Fruit fly (Drosophila melanogaster) whole organism, embryonic: ENCODE measurements around the gene Rbp.

Source experiments
- Abd-B ChIP-seq: fragments of 200-800 bp; sonication (Bioruptor generic); optimal IDR thresholded peaks from 2 replicates; lab custom pipeline; 2018; ENCODE audit warnings: missing biosample characterization, mild to moderate bottlenecking, missing genetic modification characterization, moderate library complexity
- Bteb2 ChIP-seq: fragments of 200-800 bp; sonication (Bioruptor generic); optimal IDR thresholded peaks from 2 replicates; lab custom pipeline; 2016; ENCODE audit warnings: missing biosample characterization, missing genetic modification characterization
- CG10267 ChIP-seq: fragments of 200-800 bp; sonication (Bioruptor generic); optimal IDR thresholded peaks from 2 replicates; lab custom pipeline; 2018; ENCODE audit warnings: missing biosample characterization, mild to moderate bottlenecking, missing genetic modification characterization, moderate library complexity
- CG10959 ChIP-seq: fragments of 200-800 bp; sonication (Bioruptor generic); IDR thresholded peaks from 2 replicates; pipeline ENCODE4 v1.3.6; 2022; ENCODE audit warnings: missing biosample characterization, missing genetic modification characterization
- CG10979 ChIP-seq: fragments of 200-800 bp; sonication (Bioruptor generic); optimal IDR thresholded peaks from 2 replicates; lab custom pipeline; 2018; ENCODE audit warnings: missing biosample characterization, mild to moderate bottlenecking, missing genetic modification characterization, moderate library complexity
- CG11093 ChIP-seq: fragments of 200-800 bp; sonication (Bioruptor generic); IDR thresholded peaks from 3 replicates; pipeline ENCODE4 v1.3.6; 2022; ENCODE audit warnings: missing biosample characterization, missing genetic modification characterization
- CG15073 ChIP-seq: fragments of 200-800 bp; sonication (Bioruptor generic); optimal IDR thresholded peaks from 2 replicates; lab custom pipeline; 2016; ENCODE audit warnings: missing biosample characterization, missing genetic modification characterization
- CG1529 ChIP-seq: fragments of 200-800 bp; sonication (Bioruptor generic); optimal IDR thresholded peaks from 3 replicates; lab custom pipeline; 2018; ENCODE audit warnings: missing biosample characterization, missing genetic modification characterization
- CG15601 ChIP-seq: fragments of 200-800 bp; sonication (Bioruptor generic); optimal IDR thresholded peaks from 3 replicates; lab custom pipeline; 2019; ENCODE audit warnings: missing biosample characterization, mild to moderate bottlenecking, missing genetic modification characterization, moderate library complexity
- CG17361 ChIP-seq: fragments of 200-800 bp; sonication (Bioruptor generic); IDR thresholded peaks from 3 replicates; pipeline ENCODE4 v1.3.6; 2022; ENCODE audit warnings: missing biosample characterization, missing genetic modification characterization
- CG18011 ChIP-seq: fragments of 200-800 bp; sonication (Bioruptor generic); optimal IDR thresholded peaks from 2 replicates; lab custom pipeline; 2017; ENCODE audit warnings: missing biosample characterization, missing genetic modification characterization, mild to moderate bottlenecking, moderate library complexity, missing genotype
- CG2116 ChIP-seq: fragments of 200-800 bp; sonication (Bioruptor generic); optimal IDR thresholded peaks from 3 replicates; lab custom pipeline; 2018; ENCODE audit warnings: missing biosample characterization, mild to moderate bottlenecking, missing genetic modification characterization
- CG2199 ChIP-seq: fragments of 200-800 bp; sonication (Bioruptor generic); IDR thresholded peaks from 3 replicates; pipeline ENCODE4 v1.3.6; 2022; ENCODE audit warnings: missing biosample characterization, missing genetic modification characterization
- CG30020 ChIP-seq: fragments of 200-800 bp; optimal IDR thresholded peaks from 2 replicates; lab custom pipeline; 2019; ENCODE audit warnings: missing biosample characterization, mild to moderate bottlenecking, missing genetic modification characterization, moderate library complexity
- CG31224 ChIP-seq: fragments of 200-800 bp; sonication (Bioruptor generic); IDR thresholded peaks from 2 replicates; pipeline ENCODE4 v1.3.6; 2022; ENCODE audit warnings: missing biosample characterization, missing genetic modification characterization
- CG33557 ChIP-seq: fragments of 200-800 bp; sonication (Bioruptor generic); optimal IDR thresholded peaks from 2 replicates; lab custom pipeline; 2019; ENCODE audit warnings: missing biosample characterization, mild to moderate bottlenecking, missing genetic modification characterization, moderate library complexity
- CG42726 ChIP-seq: fragments of 200-800 bp; sonication (Bioruptor generic); IDR thresholded peaks from 2 replicates; pipeline ENCODE4 v1.3.6; 2022; ENCODE audit warnings: missing biosample characterization, missing genetic modification characterization; ENCODE audit not compliant: partially characterized antibody
- CG4707 ChIP-seq: fragments of 200-800 bp; sonication (Bioruptor generic); optimal IDR thresholded peaks from 2 replicates; lab custom pipeline; 2018; ENCODE audit warnings: missing biosample characterization, mild to moderate bottlenecking, missing genetic modification characterization, moderate library complexity
- CG6689 ChIP-seq: fragments of 200-800 bp; sonication (Bioruptor generic); IDR thresholded peaks from 2 replicates; pipeline ENCODE4 v1.3.6; 2022; ENCODE audit warnings: missing biosample characterization, missing genetic modification characterization
- CG7745 ChIP-seq: fragments of 200-800 bp; sonication (Bioruptor generic); optimal IDR thresholded peaks from 2 replicates; lab custom pipeline; 2018; ENCODE audit warnings: missing biosample characterization, mild to moderate bottlenecking, missing genetic modification characterization, moderate library complexity
- CG8281 ChIP-seq: fragments of 200-800 bp; sonication (Bioruptor generic); optimal IDR thresholded peaks from 2 replicates; lab custom pipeline; 2018; ENCODE audit warnings: missing biosample characterization, mild to moderate bottlenecking, missing genetic modification characterization, moderate library complexity
- CG9437 ChIP-seq: fragments of 200-800 bp; sonication (Bioruptor generic); optimal IDR thresholded peaks from 2 replicates; lab custom pipeline; 2018; ENCODE audit warnings: missing biosample characterization, mild to moderate bottlenecking, missing genetic modification characterization
- CG9817 ChIP-seq: fragments of 200-800 bp; sonication (Bioruptor generic); optimal IDR thresholded peaks from 2 replicates; lab custom pipeline; 2018; ENCODE audit warnings: missing biosample characterization, mild to moderate bottlenecking, missing genetic modification characterization, moderate library complexity
- CkIIα-i1 ChIP-seq: fragments of 200-800 bp; sonication (Bioruptor generic); IDR thresholded peaks from 2 replicates; pipeline ENCODE4 v1.3.6; 2022; ENCODE audit warnings: missing biosample characterization, missing genetic modification characterization
- Doc3 ChIP-seq: fragments of 200-800 bp; sonication (Bioruptor generic); IDR thresholded peaks from 3 replicates; pipeline ENCODE4 v1.3.6; 2022; ENCODE audit warnings: missing biosample characterization, missing genetic modification characterization; ENCODE audit not compliant: partially characterized antibody
- E2f2 ChIP-seq: fragments of 200-800 bp; sonication (Bioruptor generic); IDR thresholded peaks from 2 replicates; pipeline ENCODE4 v1.3.6; 2022; ENCODE audit warnings: missing biosample characterization, missing genetic modification characterization
- Kr ChIP-seq: fragments of 200-800 bp; sonication (Bioruptor generic); optimal IDR thresholded peaks from 2 replicates; lab custom pipeline; 2017; ENCODE audit warnings: missing biosample characterization, mild to moderate bottlenecking, missing genetic modification characterization
- Myb ChIP-seq: fragments of 200-800 bp; sonication (Bioruptor generic); optimal IDR thresholded peaks from 2 replicates; lab custom pipeline; 2016; ENCODE audit warnings: missing biosample characterization, missing genetic modification characterization
- NC2α ChIP-seq: fragments of 200-800 bp; sonication (Bioruptor generic); optimal IDR thresholded peaks from 2 replicates; lab custom pipeline; 2016; ENCODE audit warnings: missing biosample characterization, missing genetic modification characterization
- Nf-YC ChIP-seq: fragments of 200-800 bp; optimal IDR thresholded peaks from 3 replicates; lab custom pipeline; 2019; ENCODE audit warnings: missing biosample characterization, mild to moderate bottlenecking, missing genetic modification characterization, moderate library complexity
- PHDP ChIP-seq: fragments of 200-800 bp; sonication (Bioruptor generic); optimal IDR thresholded peaks from 3 replicates; lab custom pipeline; 2018; ENCODE audit warnings: missing biosample characterization, mild to moderate bottlenecking, missing genetic modification characterization, moderate library complexity
- Tbp ChIP-seq: fragments of >200 bp; optimal IDR thresholded peaks from 2 replicates; lab custom pipeline; 2018; ENCODE audit warnings: missing biosample characterization, missing genetic modification characterization
- bbx ChIP-seq: fragments of 200-800 bp; sonication (Bioruptor generic); IDR thresholded peaks from 2 replicates; pipeline ENCODE4 v1.3.6; 2022; ENCODE audit warnings: missing biosample characterization, missing genetic modification characterization; ENCODE audit not compliant: partially characterized antibody
- btn ChIP-seq: fragments of 200-800 bp; sonication (Bioruptor generic); optimal IDR thresholded peaks from 2 replicates; lab custom pipeline; 2016; ENCODE audit warnings: missing biosample characterization, missing genetic modification characterization
- cas ChIP-seq: fragments of 200-800 bp; sonication (Bioruptor generic); IDR thresholded peaks from 2 replicates; pipeline ENCODE4 v1.3.6; 2022; ENCODE audit warnings: missing biosample characterization, missing genetic modification characterization
- crol ChIP-seq: fragments of 200-800 bp; sonication (Bioruptor generic); IDR thresholded peaks from 2 replicates; pipeline ENCODE4 v1.3.6; 2022; ENCODE audit warnings: missing biosample characterization, missing genetic modification characterization
- dimm ChIP-seq: fragments of 200-800 bp; sonication (Bioruptor generic); IDR thresholded peaks from 2 replicates; pipeline ENCODE4 v1.3.6; 2022; ENCODE audit warnings: missing biosample characterization, missing genetic modification characterization
- disco-r ChIP-seq: fragments of 200-800 bp; sonication (Bioruptor generic); optimal IDR thresholded peaks from 2 replicates; lab custom pipeline; 2016; ENCODE audit warnings: missing biosample characterization, missing genetic modification characterization
- ftz-f1 ChIP-seq: fragments of 200-800 bp; sonication (Bioruptor generic); optimal IDR thresholded peaks from 2 replicates; lab custom pipeline; 2016; ENCODE audit warnings: missing biosample characterization, missing genetic modification characterization
- hkb ChIP-seq, 2 experiments: fragments of 200-800 bp in 1 of 2; fragments of >200 bp in 1 of 2; sonication (Bioruptor generic) in 1 of 2; IDR thresholded peaks in 1 of 2; optimal IDR thresholded peaks in 1 of 2; 2 replicates each; pipeline versions ENCODE4 v1.3.6 to Lab custom; 2017 to 2022; ENCODE audit warnings: missing biosample characterization in 1 of 2, missing genetic modification characterization in 1 of 2
- jing ChIP-seq: fragments of 200-800 bp; sonication (Bioruptor generic); optimal IDR thresholded peaks from 2 replicates; lab custom pipeline; 2018; ENCODE audit warnings: missing biosample characterization, mild to moderate bottlenecking, missing genetic modification characterization
- lab ChIP-seq: fragments of 200-800 bp; sonication (Bioruptor generic); optimal IDR thresholded peaks from 3 replicates; lab custom pipeline; 2017; ENCODE audit warnings: missing biosample characterization, missing genetic modification characterization, mild to moderate bottlenecking, moderate library complexity, missing genetic modification reagents
- lbe ChIP-seq: fragments of 200-800 bp; sonication (Bioruptor generic); optimal IDR thresholded peaks from 2 replicates; lab custom pipeline; 2016; ENCODE audit warnings: missing biosample characterization, mild to moderate bottlenecking, missing genetic modification characterization
- lilli ChIP-seq: fragments of 200-800 bp; sonication (Bioruptor generic); optimal IDR thresholded peaks from 3 replicates; lab custom pipeline; 2016; ENCODE audit warnings: missing biosample characterization, missing genetic modification characterization
- lov ChIP-seq, 2 experiments: fragments of 200-800 bp in 1 of 2; fragments of >200 bp in 1 of 2; sonication (Bioruptor generic) in 1 of 2; IDR thresholded peaks in 1 of 2; optimal IDR thresholded peaks in 1 of 2; 2 replicates in 1 of 2; 3 replicates in 1 of 2; pipeline versions ENCODE4 v1.3.6 to Lab custom; 2017 to 2022; ENCODE audit warnings: missing biosample characterization in 1 of 2, missing genetic modification characterization in 1 of 2
- odd ChIP-seq: fragments of 200-800 bp; sonication (Bioruptor generic); optimal IDR thresholded peaks from 2 replicates; lab custom pipeline; 2017; ENCODE audit warnings: missing biosample characterization, mild to moderate bottlenecking, missing genetic modification characterization
- sob ChIP-seq: fragments of 200-800 bp; sonication (Bioruptor generic); IDR thresholded peaks from 2 replicates; pipeline ENCODE4 v1.3.6; 2022; ENCODE audit warnings: missing biosample characterization, missing genetic modification characterization
- trem ChIP-seq: fragments of 200-800 bp; optimal IDR thresholded peaks from 3 replicates; lab custom pipeline; 2019; ENCODE audit warnings: missing biosample characterization, mild to moderate bottlenecking, missing genetic modification characterization, moderate library complexity
- wdn ChIP-seq: fragments of 200-800 bp; sonication (Bioruptor generic); IDR thresholded peaks from 2 replicates; pipeline ENCODE4 v1.3.6; 2022; ENCODE audit warnings: missing biosample characterization, missing genetic modification characterization
- zfh1 ChIP-seq: fragments of 200-800 bp; sonication (Bioruptor generic); IDR thresholded peaks from 3 replicates; pipeline ENCODE4 v1.3.6; 2022; ENCODE audit warnings: missing biosample characterization, missing genetic modification characterization

Gene Rbp

dm6 chr3R:15427818-15428199 is 53.4 kb downstream of the Rbp start (continued):
- no peak for TF ChIP-seq NC2α (GFP tag; lab: Kevin White, UChicago)
- TF ChIP-seq E2f2 (GFP tag; lab: Robert Waterston, UW) = peak; percentile 35; the same call in 1 of the 2 replicates
- TF ChIP-seq Doc3 (GFP tag; lab: Robert Waterston, UW) = no peak
- no peak for TF ChIP-seq CG15073 (GFP tag; lab: Kevin White, UChicago)
- TF ChIP-seq Bteb2 (GFP tag; lab: Kevin White, UChicago) = no peak
- TF ChIP-seq disco-r (GFP tag; lab: Kevin White, UChicago) = no peak
- TF ChIP-seq bbx = no peak
- peak; percentile 56 for TF ChIP-seq CG1529 (GFP tag; lab: Kevin White, UChicago)
- no peak for TF ChIP-seq CG18011
- peak; percentile 77 for TF ChIP-seq CG17361 (GFP tag; lab: Robert Waterston, UW)
- TF ChIP-seq lov (optimal IDR thresholded peaks at IDR 0.05; lab: Kevin White, UChicago) = no peak
- TF ChIP-seq lov (GFP tag; IDR thresholded peaks at IDR 0.05; lab: Robert Waterston, UW) = no peak
- no peak for TF ChIP-seq CG11093 (GFP tag; lab: Robert Waterston, UW)
- TF ChIP-seq CG2199 (GFP tag; lab: Robert Waterston, UW) = no peak
- no peak for TF ChIP-seq btn (GFP tag; lab: Kevin White, UChicago)
- no peak for TF ChIP-seq Myb (GFP tag; lab: Kevin White, UChicago)
- TF ChIP-seq CG9437 (GFP tag; lab: Kevin White, UChicago) = peak; percentile 28
- peak; percentile 59 for TF ChIP-seq PHDP (tag; lab: Kevin White, UChicago)
- no peak for TF ChIP-seq cas (GFP tag; lab: Robert Waterston, UW)
- no peak for TF ChIP-seq lab (GFP tag; lab: Kevin White, UChicago)
- peak; percentile 21 for TF ChIP-seq lilli
- peak; percentile 48; the same call in 2 of the 3 replicates for TF ChIP-seq zfh1 (GFP tag; lab: Robert Waterston, UW)
- no peak for TF ChIP-seq hkb (optimal IDR thresholded peaks at IDR 0.05; lab: Kevin White, UChicago)
- TF ChIP-seq hkb (GFP tag; IDR thresholded peaks at IDR 0.05; lab: Robert Waterston, UW) = peak; percentile 56; the same call in 1 of the 2 replicates
- peak; percentile 22 for TF ChIP-seq CG30020
- TF ChIP-seq trem (tag; lab: Kevin White, UChicago) = peak; percentile 42
- no peak for TF ChIP-seq CG8281
- TF ChIP-seq CG10267 (tag; lab: Kevin White, UChicago) = peak; percentile 59
- peak; percentile 27 for TF ChIP-seq Abd-B (GFP tag; lab: Kevin White, UChicago)
- TF ChIP-seq crol (GFP tag; lab: Robert Waterston, UW) = no peak
- TF ChIP-seq CG7745 (tag; lab: Kevin White, UChicago) = no peak
- no peak for TF ChIP-seq CG2116
- TF ChIP-seq CG10959 (GFP tag; lab: Robert Waterston, UW) = 0 out of 2 replicates have a peak, but pooled peaks have one; percentile 11
- TF ChIP-seq Kr (GFP tag; lab: Kevin White, UChicago) = no peak
- TF ChIP-seq jing = peak; percentile 24
- TF ChIP-seq CG15601 (tag; lab: Kevin White, UChicago) = peak; percentile 84
- peak; percentile 16 for TF ChIP-seq CG9817
- peak; percentile 65 for TF ChIP-seq lbe (GFP tag; lab: Kevin White, UChicago)
- no peak for TF ChIP-seq ftz-f1 (GFP tag; lab: Kevin White, UChicago)
- TF ChIP-seq Nf-YC (tag; lab: Kevin White, UChicago) = no peak
- TF ChIP-seq CkIIα-i1 (GFP tag; lab: Robert Waterston, UW) = no peak
- TF ChIP-seq sob (GFP tag; lab: Robert Waterston, UW) = no peak
- TF ChIP-seq CG6689 (GFP tag; lab: Robert Waterston, UW) = peak; percentile 49
- no peak for TF ChIP-seq CG42726 (GFP tag; lab: Robert Waterston, UW)
- peak; percentile 18 for TF ChIP-seq CG4707 (GFP tag; lab: Kevin White, UChicago)
- TF ChIP-seq CG33557 (GFP tag; lab: Kevin White, UChicago) = peak; percentile 83
- no peak for TF ChIP-seq CG31224 (GFP tag; lab: Robert Waterston, UW)
- peak; percentile 79 for TF ChIP-seq CG10979 (tag; lab: Kevin White, UChicago)
- TF ChIP-seq wdn (GFP tag; lab: Robert Waterston, UW) = no peak
- no peak for TF ChIP-seq dimm (GFP tag; lab: Robert Waterston, UW)
- no peak for TF ChIP-seq odd (GFP tag; lab: Kevin White, UChicago)
- no peak for TF ChIP-seq Tbp (GFP tag; lab: Kevin White, UChicago)
